Fruit fly (Drosophila melanogaster) whole organism, pupa: Measurements from ENCODE around the gene CG6431.

Experiments
- CG10348 ChIP-seq: fragments of 200-800 bp; sonication (Bioruptor generic); IDR thresholded peaks from 2 replicates; pipeline ENCODE4 v1.3.6; 2022; ENCODE audit warnings: missing biosample characterization, missing genetic modification characterization
- CG12605 ChIP-seq: fragments of 200-800 bp; sonication (Bioruptor generic); IDR thresholded peaks from 2 replicates; pipeline ENCODE4 v1.3.6; 2022; ENCODE audit warnings: missing biosample characterization, missing genetic modification characterization
- CG13204 ChIP-seq: fragments of 200-800 bp; sonication (Bioruptor generic); optimal IDR thresholded peaks from 2 replicates; lab custom pipeline; 2018; ENCODE audit warnings: missing biosample characterization, mild to moderate bottlenecking, missing genetic modification characterization, moderate library complexity
- CG14655 ChIP-seq: fragments of 200-800 bp; sonication (Bioruptor generic); optimal IDR thresholded peaks from 3 replicates; lab custom pipeline; 2017; ENCODE audit warnings: mild to moderate bottlenecking, missing biosample characterization, missing genetic modification reagents, missing genetic modification characterization
- CG15710 ChIP-seq: fragments of 200-800 bp; sonication (Bioruptor generic); optimal IDR thresholded peaks from 2 replicates; lab custom pipeline; 2018; ENCODE audit warnings: missing biosample characterization, mild to moderate bottlenecking, missing genetic modification characterization, moderate library complexity
- CG17806 ChIP-seq: fragments of 200-800 bp; sonication (Bioruptor generic); optimal IDR thresholded peaks from 2 replicates; lab custom pipeline; 2018; ENCODE audit warnings: missing biosample characterization, mild to moderate bottlenecking, missing genetic modification characterization, moderate library complexity
- CG32121 ChIP-seq: fragments of 200-800 bp; sonication (Bioruptor generic); IDR thresholded peaks from 2 replicates; pipeline ENCODE4 v1.3.6; 2022; ENCODE audit warnings: missing biosample characterization, missing genetic modification characterization
- CG34367 ChIP-seq: fragments of 200-800 bp; sonication (Bioruptor generic); optimal IDR thresholded peaks from 2 replicates; lab custom pipeline; 2018; ENCODE audit warnings: missing biosample characterization, mild to moderate bottlenecking, missing genetic modification characterization
- CG4496 ChIP-seq: fragments of 200-800 bp; sonication (Bioruptor generic); IDR thresholded peaks from 3 replicates; pipeline ENCODE4 v1.3.6; 2022; ENCODE audit warnings: missing biosample characterization, missing genetic modification characterization
- CG8159 ChIP-seq: fragments of 200-800 bp; sonication (Bioruptor generic); optimal IDR thresholded peaks from 3 replicates; lab custom pipeline; 2018; ENCODE audit warnings: missing biosample characterization, mild to moderate bottlenecking, missing genetic modification characterization, moderate library complexity
- CG8301 ChIP-seq: fragments of 200-800 bp; sonication (Bioruptor generic); optimal IDR thresholded peaks from 2 replicates; lab custom pipeline; 2018; ENCODE audit warnings: missing biosample characterization, mild to moderate bottlenecking, missing genetic modification characterization
- CG9948 ChIP-seq: fragments of 200-800 bp; sonication (Bioruptor generic); optimal IDR thresholded peaks from 2 replicates; lab custom pipeline; 2018; ENCODE audit warnings: missing biosample characterization, mild to moderate bottlenecking, missing genetic modification characterization, moderate library complexity
- D1 ChIP-seq: fragments of 200-800 bp; sonication (Bioruptor generic); optimal IDR thresholded peaks from 2 replicates; lab custom pipeline; 2018; ENCODE audit warnings: missing biosample characterization, mild to moderate bottlenecking, missing genetic modification characterization, moderate library complexity
- EcR ChIP-seq: fragments of 200-800 bp; sonication (Bioruptor generic); optimal IDR thresholded peaks from 3 replicates; lab custom pipeline; 2019; ENCODE audit warnings: missing biosample characterization, missing genetic modification characterization, mild to moderate bottlenecking, moderate library complexity, missing genetic modification reagents
- Ets98B ChIP-seq: fragments of 200-800 bp; sonication (Bioruptor generic); IDR thresholded peaks from 2 replicates; pipeline ENCODE4 v1.3.6; 2022; ENCODE audit warnings: missing biosample characterization, missing genetic modification characterization
- Pif1A ChIP-seq: fragments of 200-800 bp; sonication (Bioruptor generic); optimal IDR thresholded peaks from 3 replicates; lab custom pipeline; 2016; ENCODE audit warnings: missing biosample characterization, missing genetic modification characterization
- Pif1B ChIP-seq: fragments of 200-800 bp; sonication (Bioruptor generic); optimal IDR thresholded peaks from 3 replicates; lab custom pipeline; 2016; ENCODE audit warnings: missing biosample characterization, missing genetic modification characterization
- Snoo ChIP-seq: fragments of 200-800 bp; sonication (Bioruptor generic); optimal IDR thresholded peaks from 3 replicates; lab custom pipeline; 2017; ENCODE audit warnings: missing biosample characterization, mild to moderate bottlenecking, missing genetic modification characterization, inconsistent platforms
- fd96Ca ChIP-seq: fragments of 200-800 bp; sonication (Bioruptor generic); IDR thresholded peaks from 3 replicates; pipeline ENCODE4 v1.3.6; 2022; ENCODE audit warnings: missing biosample characterization, missing genetic modification characterization
- gl ChIP-seq: fragments of 200-800 bp; sonication (Bioruptor generic); optimal IDR thresholded peaks from 2 replicates; lab custom pipeline; 2018; ENCODE audit warnings: missing biosample characterization, mild to moderate bottlenecking, missing genetic modification characterization
- rn ChIP-seq: fragments of 200-800 bp; sonication (Bioruptor generic); IDR thresholded peaks from 2 replicates; pipeline ENCODE4 v1.3.6; 2022; ENCODE audit warnings: missing biosample characterization, missing genetic modification characterization

Gene CG6431

DNA sequence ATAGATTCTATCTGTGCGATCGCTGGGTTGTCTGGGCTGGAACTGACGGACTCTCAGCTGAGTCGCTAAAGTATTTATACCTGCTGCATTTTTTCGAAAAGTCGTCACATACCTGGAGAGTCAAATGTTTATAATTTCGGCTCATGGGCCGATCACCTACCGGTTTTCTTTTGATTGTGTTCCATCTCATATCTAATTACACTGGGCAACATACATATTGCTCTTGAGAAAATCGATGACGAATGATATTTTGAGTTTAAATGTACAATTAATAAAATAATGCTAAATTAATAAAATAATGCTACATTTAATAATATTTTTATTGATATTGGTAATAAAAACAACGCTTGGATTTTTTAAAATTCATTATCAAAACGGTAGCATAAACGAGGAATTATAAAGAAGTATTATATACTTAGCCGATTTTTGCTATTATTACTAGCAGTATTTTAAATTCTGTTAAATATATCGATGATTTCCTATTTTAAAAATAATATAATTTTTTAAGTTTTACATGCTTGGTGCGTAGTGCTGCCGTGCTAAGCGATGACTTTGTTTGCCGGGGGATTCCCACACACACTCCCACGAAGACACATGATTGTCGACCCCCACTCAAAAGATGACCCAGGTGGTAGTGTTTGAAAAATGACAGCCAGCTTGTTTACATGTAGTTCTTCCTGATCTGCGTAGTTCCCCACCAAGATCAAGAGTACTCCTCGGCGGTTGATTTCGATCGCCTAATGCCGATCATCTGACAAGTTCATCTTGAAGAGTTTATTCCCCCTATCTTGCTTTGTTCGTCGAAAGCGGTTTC lies 34.6 kb upstream of the CG6431 start, which contains the start of gene CG7294:
Gene CG7294, minus strand, starts transcription at position 51 of the 814 bp plus-strand sequence.
- TF ChIP-seq CG8301 (tag; lab: Kevin White, UChicago) (no peak), CG14655 (GFP tag; lab: Kevin White, UChicago) (no peak)

DNA sequence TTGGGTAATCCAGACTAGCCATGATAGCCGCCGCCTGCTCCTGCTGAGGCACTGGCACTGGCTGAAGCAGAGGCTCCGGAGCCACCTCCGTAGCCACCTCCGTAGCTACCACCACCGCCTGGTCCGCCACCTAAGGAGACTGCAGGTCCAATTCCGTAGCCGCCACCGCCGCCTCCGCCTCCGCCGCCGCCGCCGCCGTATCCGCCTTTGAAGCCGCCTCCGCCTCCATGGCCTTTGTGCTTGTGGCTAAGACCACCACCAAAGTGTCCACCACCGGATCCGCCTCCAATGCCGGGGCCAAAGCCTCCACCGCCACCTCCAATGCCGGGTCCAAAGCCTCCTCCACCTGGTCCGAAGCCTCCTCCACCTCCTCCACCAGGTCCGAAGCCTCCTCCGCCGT lies 31.0 kb upstream of the CG6431 start:
- TF ChIP-seq CG14655 (GFP tag; lab: Kevin White, UChicago), result no peak
- TF ChIP-seq Ets98B (GFP tag; lab: Robert Waterston, UW), result no peak
- no peak for TF ChIP-seq CG8301 (tag; lab: Kevin White, UChicago)
- TF ChIP-seq CG8159, result no peak
- no peak for TF ChIP-seq Snoo (tag; lab: Kevin White, UChicago)
- TF ChIP-seq EcR (GFP tag; lab: Kevin White, UChicago), result no peak
- no peak for TF ChIP-seq Pif1A (GFP tag; lab: Kevin White, UChicago)
- TF ChIP-seq CG9948 (tag; lab: Kevin White, UChicago), result no peak

DNA sequence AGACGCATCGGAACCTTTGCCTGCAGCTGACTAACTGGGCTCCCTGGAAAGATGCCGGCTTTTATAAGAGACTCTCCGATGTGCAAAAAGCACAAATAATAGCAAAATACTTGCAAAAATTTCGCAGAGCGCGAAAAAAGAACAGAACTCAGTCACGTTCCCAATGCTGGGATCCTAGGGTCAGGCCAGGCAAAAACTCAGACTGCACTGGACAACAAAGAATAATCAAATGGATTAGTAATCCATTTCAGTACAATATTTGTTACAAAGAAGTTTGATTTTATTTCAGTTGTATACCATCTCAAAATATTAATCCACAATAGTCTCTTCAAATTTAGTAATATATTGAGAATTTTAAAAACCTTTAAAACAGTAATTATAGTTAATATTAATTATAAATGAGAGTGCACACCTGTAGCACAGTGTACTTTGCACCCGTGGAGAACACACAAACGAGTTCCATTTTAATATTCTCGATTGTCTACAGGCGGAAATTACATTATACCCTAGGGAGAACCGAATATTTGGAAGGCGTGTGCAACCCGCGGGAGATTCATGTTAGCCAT lies 29.9 kb upstream of the CG6431 start, which contains the start of gene CG17108:
Gene CG17108, minus strand, starts transcription at position 51 of the 566 bp plus-strand sequence.
- no peak for TF ChIP-seq D1 (tag; lab: Kevin White, UChicago)
- TF ChIP-seq EcR (GFP tag; lab: Kevin White, UChicago), result no peak
- TF ChIP-seq CG13204 (GFP tag; lab: Kevin White, UChicago), result no peak
- peak; percentile 6 for TF ChIP-seq CG14655 (GFP tag; lab: Kevin White, UChicago)
- peak; percentile 32 for TF ChIP-seq CG9948 (tag; lab: Kevin White, UChicago)
- TF ChIP-seq Pif1A (GFP tag; lab: Kevin White, UChicago), result no peak
- TF ChIP-seq CG8159, result peak; percentile 55
- no peak for TF ChIP-seq rn (GFP tag; lab: Robert Waterston, UW)
- no peak for TF ChIP-seq CG10348 (GFP tag; lab: Robert Waterston, UW)
- TF ChIP-seq CG32121 (GFP tag; lab: Robert Waterston, UW), result no peak
- TF ChIP-seq Pif1B (GFP tag; lab: Kevin White, UChicago), result no peak
- no peak for TF ChIP-seq CG12605
- TF ChIP-seq CG15710 (tag; lab: Kevin White, UChicago), result peak; percentile 36
- no peak for TF ChIP-seq Ets98B (GFP tag; lab: Robert Waterston, UW)
- no peak for TF ChIP-seq CG34367
- TF ChIP-seq CG17806 (tag; lab: Kevin White, UChicago), result no peak

DNA sequence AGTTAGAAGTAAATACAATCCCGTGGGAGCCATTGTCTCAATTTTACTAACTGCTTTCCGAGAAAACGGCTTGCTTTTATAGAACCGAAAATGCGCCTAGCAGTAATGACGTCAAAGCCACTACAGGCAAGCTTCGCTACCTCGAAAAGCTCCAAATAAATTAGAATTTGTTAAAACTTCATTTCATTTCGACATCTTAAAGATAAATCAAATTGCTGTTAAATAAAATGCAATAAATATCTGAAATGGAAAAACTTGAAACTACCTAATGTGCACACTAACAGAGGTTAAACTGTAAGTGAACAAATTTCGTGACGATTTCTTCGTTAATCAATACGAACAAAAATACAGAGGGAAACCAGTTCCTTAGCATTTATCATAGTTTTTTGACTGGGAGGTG lies 26.0 kb upstream of the CG6431 start, which contains the start of gene CG7300:
Gene CG7300, minus strand, starts transcription at position 52 of the 400 bp plus-strand sequence.
- TF ChIP-seq fd96Ca (GFP tag; lab: Robert Waterston, UW), result no peak
- no peak for TF ChIP-seq CG15710 (tag; lab: Kevin White, UChicago)
- TF ChIP-seq Pif1A (GFP tag; lab: Kevin White, UChicago), result no peak
- TF ChIP-seq CG8159, result no peak
- TF ChIP-seq Ets98B (GFP tag; lab: Robert Waterston, UW), result no peak
- no peak for TF ChIP-seq EcR (GFP tag; lab: Kevin White, UChicago)
- TF ChIP-seq CG32121 (GFP tag; lab: Robert Waterston, UW), result no peak
- no peak for TF ChIP-seq CG9948 (tag; lab: Kevin White, UChicago)
- TF ChIP-seq CG10348 (GFP tag; lab: Robert Waterston, UW), result no peak
- TF ChIP-seq CG13204 (GFP tag; lab: Kevin White, UChicago), result no peak
- no peak for TF ChIP-seq CG17806 (tag; lab: Kevin White, UChicago)
- TF ChIP-seq Snoo (tag; lab: Kevin White, UChicago), result no peak
- TF ChIP-seq rn (GFP tag; lab: Robert Waterston, UW), result no peak
- no peak for TF ChIP-seq CG34367
- TF ChIP-seq, all 21 proteins: peak for 0

DNA sequence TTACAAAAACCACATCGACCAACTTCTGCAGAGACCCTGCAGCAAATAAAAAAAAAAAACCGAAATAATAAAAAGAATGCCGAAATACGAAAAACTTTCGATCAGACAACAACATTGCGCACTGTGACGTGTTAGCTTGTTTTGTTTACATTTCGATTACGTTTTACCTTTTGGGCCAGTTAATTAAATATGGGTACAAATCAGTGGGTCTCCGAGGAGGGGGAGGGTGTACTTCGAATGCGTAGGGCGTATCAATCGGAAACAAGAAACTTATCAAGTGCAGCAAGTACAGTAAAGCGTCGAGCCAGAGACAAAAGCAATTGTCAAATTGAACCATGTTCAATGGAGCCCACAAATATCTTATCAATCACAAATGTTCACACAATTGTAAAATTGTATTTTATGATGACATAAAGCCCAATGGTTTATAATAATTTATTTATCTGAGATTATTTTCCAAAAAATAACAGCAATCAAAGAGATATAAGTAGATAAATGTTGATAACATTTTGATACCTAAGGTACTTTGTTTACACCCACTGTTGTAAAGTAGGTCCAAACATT lies 22.4 kb upstream of the CG6431 start, which contains the start of gene Lip1:
Gene Lip1, minus strand, starts transcription at position 46 of the 564 bp plus-strand sequence.
- TF ChIP-seq CG14655 (GFP tag; lab: Kevin White, UChicago), result no peak
- no peak for TF ChIP-seq CG10348 (GFP tag; lab: Robert Waterston, UW)
- TF ChIP-seq CG13204 (GFP tag; lab: Kevin White, UChicago), result no peak
- no peak for TF ChIP-seq Snoo (tag; lab: Kevin White, UChicago)
- TF ChIP-seq CG4496 (GFP tag; lab: Robert Waterston, UW), result no peak
- TF ChIP-seq Pif1A (GFP tag; lab: Kevin White, UChicago), result no peak
- TF ChIP-seq Pif1B (GFP tag; lab: Kevin White, UChicago), result no peak

DNA sequence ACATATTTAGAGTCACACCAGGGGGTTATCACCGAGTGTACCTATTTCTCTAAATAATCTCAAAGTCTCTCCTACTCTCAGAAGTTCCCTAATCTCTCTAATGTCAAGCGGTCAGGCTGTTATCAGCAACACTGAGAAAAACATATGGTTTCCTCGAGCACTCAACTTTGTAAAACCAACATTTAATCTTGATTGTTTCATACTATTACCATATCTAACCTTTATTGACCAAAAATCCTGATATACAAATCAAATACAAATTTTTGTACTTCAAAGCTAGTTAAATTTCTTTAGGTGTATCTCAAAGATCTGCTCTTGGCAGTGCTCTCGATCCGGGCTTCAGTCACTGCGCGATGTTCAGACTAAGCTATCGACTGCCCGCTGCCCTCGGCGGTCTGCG lies 20.7 kb upstream of the CG6431 start, which contains the start of gene CG6415:
Gene CG6415, plus strand, starts transcription at position 341 of the 400 bp plus-strand sequence.
- TF ChIP-seq CG14655 (GFP tag; lab: Kevin White, UChicago) (peak; percentile 58), CG9948 (tag; lab: Kevin White, UChicago) (no peak), CG13204 (GFP tag; lab: Kevin White, UChicago) (no peak), CG15710 (tag; lab: Kevin White, UChicago) (no peak), CG10348 (GFP tag; lab: Robert Waterston, UW) (no peak), Snoo (tag; lab: Kevin White, UChicago) (no peak), Ets98B (GFP tag; lab: Robert Waterston, UW) (peak; percentile 76), EcR (GFP tag; lab: Kevin White, UChicago) (no peak), D1 (tag; lab: Kevin White, UChicago) (no peak), CG34367 (no peak), CG12605 (peak; percentile 54; the same call in 1 of the 2 replicates), Pif1A (GFP tag; lab: Kevin White, UChicago) (peak; percentile 25), CG8301 (tag; lab: Kevin White, UChicago) (peak; percentile 56), fd96Ca (GFP tag; lab: Robert Waterston, UW) (peak; percentile 69), CG17806 (tag; lab: Kevin White, UChicago) (no peak), CG4496 (GFP tag; lab: Robert Waterston, UW) (peak; percentile 82), CG8159 (no peak), CG32121 (GFP tag; lab: Robert Waterston, UW) (peak; percentile 85), rn (GFP tag; lab: Robert Waterston, UW) (0 out of 2 replicates have a peak, but pooled peaks have one; percentile 13), Pif1B (GFP tag; lab: Kevin White, UChicago) (no peak), gl (tag; lab: Kevin White, UChicago) (no peak)
